Worm (Caenorhabditis elegans) whole organism, late embryonic: ENCODE measurements around the gene R11E3.1.

Source experiments
- C38D4.7 ChIP-seq: fragments of 200-800 bp; sonication (Bioruptor generic); optimal IDR thresholded peaks from 2 replicates; lab custom pipeline; 2018; ENCODE audit warnings: mild to moderate bottlenecking, missing genetic modification characterization, moderate library complexity, missing compliant biosample characterization
- F13H6.1 ChIP-seq: sonication (generic microtip); optimal IDR thresholded peaks from 2 replicates; lab custom pipeline; 2016; ENCODE audit warnings: missing genetic modification characterization, missing compliant biosample characterization
- K09A11.1 ChIP-seq: sonication (generic microtip); optimal IDR thresholded peaks from 2 replicates; lab custom pipeline; 2017; ENCODE audit warnings: antibody characterized with exemption, mild to moderate bottlenecking, missing genetic modification characterization, missing compliant biosample characterization; ENCODE audit not compliant: insufficient read depth
- T23F11.4 ChIP-seq: fragments of 200-800 bp; sonication (Bioruptor generic); optimal IDR thresholded peaks from 2 replicates; lab custom pipeline; 2018; ENCODE audit warnings: mild to moderate bottlenecking, missing genetic modification characterization, missing compliant biosample characterization
- ahr-1 ChIP-seq: sonication (generic microtip); optimal IDR thresholded peaks from 2 replicates; lab custom pipeline; 2016; ENCODE audit warnings: missing genetic modification characterization, missing compliant biosample characterization
- ceh-14 ChIP-seq: sonication (generic microtip); optimal IDR thresholded peaks from 2 replicates; lab custom pipeline; 2016; ENCODE audit warnings: missing genotype, missing genetic modification characterization, missing compliant biosample characterization
- ceh-18 ChIP-seq: sonication (generic microtip); optimal IDR thresholded peaks from 2 replicates; lab custom pipeline; 2016; ENCODE audit warnings: missing genetic modification characterization, missing compliant biosample characterization
- ceh-19 ChIP-seq: fragments of 200-800 bp; sonication (Bioruptor generic); optimal IDR thresholded peaks from 2 replicates; lab custom pipeline; 2018; ENCODE audit warnings: mild to moderate bottlenecking, missing genetic modification characterization, missing compliant biosample characterization
- ceh-2 ChIP-seq: sonication (generic microtip); optimal IDR thresholded peaks from 2 replicates; lab custom pipeline; 2016; ENCODE audit warnings: missing genotype, missing genetic modification characterization, missing compliant biosample characterization
- ceh-22 ChIP-seq: sonication (generic microtip); optimal IDR thresholded peaks from 2 replicates; lab custom pipeline; 2017; ENCODE audit warnings: missing biosample characterization, missing genetic modification characterization
- ceh-24 ChIP-seq: sonication (generic microtip); optimal IDR thresholded peaks from 2 replicates; lab custom pipeline; 2016; ENCODE audit warnings: mild to moderate bottlenecking, missing genetic modification characterization, missing compliant biosample characterization
- ceh-30 ChIP-seq: fragments of 150-350 bp; optimal IDR thresholded peaks from 2 replicates; lab custom pipeline; 2014; ENCODE audit warnings: missing biosample characterization, missing genetic modification characterization
- ceh-31 ChIP-seq: sonication (generic microtip); optimal IDR thresholded peaks from 2 replicates; lab custom pipeline; 2016; ENCODE audit warnings: missing genetic modification characterization, missing compliant biosample characterization
- ceh-34 ChIP-seq: sonication (generic microtip); optimal IDR thresholded peaks from 2 replicates; lab custom pipeline; 2016; ENCODE audit warnings: mild to moderate bottlenecking, missing genetic modification characterization, missing compliant biosample characterization
- ceh-45 ChIP-seq: fragments of 200-800 bp; sonication (Bioruptor generic); IDR thresholded peaks from 2 replicates; pipeline ENCODE4 v1.3.6; 2022; ENCODE audit warnings: missing genetic modification reagents, missing genetic modification characterization, missing compliant biosample characterization
- ceh-6 ChIP-seq: fragments of 200-800 bp; sonication (Bioruptor generic); optimal IDR thresholded peaks from 2 replicates; lab custom pipeline; 2018; ENCODE audit warnings: mild to moderate bottlenecking, missing genetic modification characterization, missing compliant biosample characterization
- che-1 ChIP-seq: sonication (generic microtip); optimal IDR thresholded peaks from 2 replicates; lab custom pipeline; 2016; ENCODE audit warnings: mild to moderate bottlenecking, missing genetic modification characterization, missing compliant biosample characterization
- dmd-4 ChIP-seq: sonication (generic microtip); optimal IDR thresholded peaks from 2 replicates; lab custom pipeline; 2016; ENCODE audit warnings: borderline replicate concordance, missing genetic modification characterization, missing compliant biosample characterization
- dve-1 ChIP-seq: sonication (generic microtip); optimal IDR thresholded peaks from 2 replicates; lab custom pipeline; 2017; ENCODE audit warnings: antibody characterized with exemption, mild to moderate bottlenecking, missing genetic modification characterization, missing compliant biosample characterization
- elt-2 ChIP-seq: sonication (generic microtip); optimal IDR thresholded peaks from 2 replicates; lab custom pipeline; 2016; ENCODE audit warnings: missing genetic modification reagents, missing genetic modification characterization, missing compliant biosample characterization
- ets-4 ChIP-seq: sonication (generic microtip); optimal IDR thresholded peaks from 2 replicates; lab custom pipeline; 2016; ENCODE audit warnings: missing genetic modification characterization, missing compliant biosample characterization
- fax-1 ChIP-seq: sonication (generic microtip); optimal IDR thresholded peaks from 2 replicates; lab custom pipeline; 2016; ENCODE audit warnings: missing genotype, missing genetic modification characterization, missing compliant biosample characterization
- fkh-10 ChIP-seq: fragments of 150-350 bp; optimal IDR thresholded peaks from 2 replicates; lab custom pipeline; 2014; ENCODE audit warnings: missing biosample characterization, missing genetic modification reagents, missing genetic modification characterization
- fkh-6 ChIP-seq: sonication (generic microtip); optimal IDR thresholded peaks from 2 replicates; lab custom pipeline; 2016; ENCODE audit warnings: missing genetic modification characterization, missing compliant biosample characterization
- gmeb-2 ChIP-seq: sonication (generic microtip); optimal IDR thresholded peaks from 2 replicates; lab custom pipeline; 2016; ENCODE audit warnings: missing genetic modification characterization, inconsistent platforms, missing compliant biosample characterization
- hlh-15 ChIP-seq: sonication (generic microtip); optimal IDR thresholded peaks from 2 replicates; lab custom pipeline; 2016; ENCODE audit warnings: missing genetic modification characterization, missing compliant biosample characterization
- hlh-30 ChIP-seq: sonication (generic microtip); optimal IDR thresholded peaks from 2 replicates; lab custom pipeline; 2017; ENCODE audit warnings: antibody characterized with exemption, missing genetic modification characterization, missing compliant biosample characterization; ENCODE audit not compliant: insufficient read depth
- hlh-6 ChIP-seq: sonication (generic microtip); optimal IDR thresholded peaks from 2 replicates; lab custom pipeline; 2016; ENCODE audit warnings: missing genotype, missing genetic modification characterization, missing compliant biosample characterization
- madf-2 ChIP-seq: sonication (generic microtip); optimal IDR thresholded peaks from 2 replicates; lab custom pipeline; 2017; ENCODE audit warnings: missing genetic modification characterization, missing compliant biosample characterization
- nfya-1 ChIP-seq: sonication (generic microtip); optimal IDR thresholded peaks from 2 replicates; lab custom pipeline; 2017; ENCODE audit warnings: missing genetic modification characterization, mild to moderate bottlenecking, missing compliant biosample characterization, antibody characterized with exemption, moderate library complexity
- nhr-11 ChIP-seq: fragments of 150-350 bp; optimal IDR thresholded peaks from 2 replicates; lab custom pipeline; 2014; ENCODE audit warnings: missing biosample characterization, missing genetic modification characterization
- npax-4 ChIP-seq: sonication (generic microtip); optimal IDR thresholded peaks from 2 replicates; lab custom pipeline; 2016; ENCODE audit warnings: missing genetic modification characterization, missing compliant biosample characterization
- odd-2 ChIP-seq: sonication (generic microtip); optimal IDR thresholded peaks from 2 replicates; lab custom pipeline; 2017; ENCODE audit warnings: antibody characterized with exemption, mild to moderate bottlenecking, missing genetic modification characterization, missing compliant biosample characterization
- pha-2 ChIP-seq: sonication (generic microtip); optimal IDR thresholded peaks from 2 replicates; lab custom pipeline; 2017; ENCODE audit warnings: mild to moderate bottlenecking, missing genetic modification characterization, missing compliant biosample characterization
- pqm-1 ChIP-seq: sonication (generic microtip); optimal IDR thresholded peaks from 2 replicates; lab custom pipeline; 2016; ENCODE audit warnings: missing genetic modification characterization, missing compliant biosample characterization
- pros-1 ChIP-seq: fragments of 150-350 bp; optimal IDR thresholded peaks from 2 replicates; lab custom pipeline; 2014; ENCODE audit warnings: missing biosample characterization, missing genetic modification reagents, missing genetic modification characterization
- ref-2 ChIP-seq: sonication (generic microtip); optimal IDR thresholded peaks from 2 replicates; lab custom pipeline; 2016; ENCODE audit warnings: missing genetic modification characterization, missing compliant biosample characterization
- rnt-1 ChIP-seq: sonication (generic microtip); optimal IDR thresholded peaks from 2 replicates; lab custom pipeline; 2016; ENCODE audit warnings: missing genetic modification characterization, missing compliant biosample characterization
- sox-4 ChIP-seq: sonication (generic microtip); optimal IDR thresholded peaks from 2 replicates; lab custom pipeline; 2017; ENCODE audit warnings: mild to moderate bottlenecking, missing genetic modification characterization, inconsistent platforms, missing compliant biosample characterization
- tbx-7 ChIP-seq: sonication (generic microtip); optimal IDR thresholded peaks from 2 replicates; lab custom pipeline; 2016; ENCODE audit warnings: missing genotype, missing genetic modification characterization, missing compliant biosample characterization
- ttx-3 ChIP-seq: sonication (generic microtip); optimal IDR thresholded peaks from 2 replicates; lab custom pipeline; 2016; ENCODE audit warnings: missing genetic modification reagents, missing genetic modification characterization, missing compliant biosample characterization
- unc-3 ChIP-seq, 2 experiments: fragments of 200-800 bp in 1 of 2; sonication (Bioruptor generic) in 1 of 2; sonication (generic microtip) in 1 of 2; conservative IDR thresholded peaks in 1 of 2; optimal IDR thresholded peaks in 1 of 2; 2 replicates each; pipeline versions ENCODE4 v1.3.6 to Lab custom; 2016 to 2022; ENCODE audit warnings: missing compliant biosample characterization in 2 of 2, missing genetic modification characterization in 2 of 2, missing genetic modification reagents in 1 of 2
- unc-55 ChIP-seq: sonication (generic microtip); optimal IDR thresholded peaks from 2 replicates; lab custom pipeline; 2017; ENCODE audit warnings: missing biosample characterization, missing genetic modification reagents, missing genetic modification characterization
- unc-86 ChIP-seq: sonication (generic microtip); optimal IDR thresholded peaks from 2 replicates; lab custom pipeline; 2016; ENCODE audit warnings: missing genetic modification characterization, missing compliant biosample characterization
- zip-5 ChIP-seq: sonication (generic microtip); optimal IDR thresholded peaks from 2 replicates; lab custom pipeline; 2016; ENCODE audit warnings: missing genetic modification characterization, missing compliant biosample characterization

The R11E3.1 gene

ce11 chrIV:4789445-4789844 is at the start of gene R11E3.1:
Gene R11E3.1, plus strand, starts transcription at chrIV:4789745.
- TF ChIP-seq pqm-1 (no peak), ttx-3 (no peak), madf-2 (tag; lab: Kevin White, UChicago) (no peak), T23F11.4 (no peak), ref-2 (tag; lab: Kevin White, UChicago) (no peak), elt-2 (tag; lab: Kevin White, UChicago) (no peak), dve-1 (tag; lab: Kevin White, UChicago) (no peak), fax-1 (tag; lab: Kevin White, UChicago) (no peak), unc-55 (GFP tag; lab: Kevin White, UChicago) (no peak), rnt-1 (tag; lab: Kevin White, UChicago) (no peak), ceh-45 (GFP tag; lab: Robert Waterston, UW) (no peak), ceh-6 (GFP tag; lab: Kevin White, UChicago) (no peak), fkh-6 (tag; lab: Kevin White, UChicago) (no peak), K09A11.1 (tag; lab: Kevin White, UChicago) (no peak), che-1 (no peak), unc-86 (tag; lab: Kevin White, UChicago) (no peak), hlh-6 (tag; lab: Kevin White, UChicago) (no peak), ceh-18 (no peak), dmd-4 (tag; lab: Kevin White, UChicago) (no peak)

ce11 chrIV:4742480-4742879 is 47.1 kb upstream of the R11E3.1 start:
- no peak for TF ChIP-seq dve-1 (tag; lab: Kevin White, UChicago)
- TF ChIP-seq ceh-30 (tag; lab: Kevin White, UChicago): no peak
- no peak for TF ChIP-seq hlh-30 (tag; lab: Kevin White, UChicago)
- TF ChIP-seq ttx-3: no peak
- TF ChIP-seq ceh-31 (tag; lab: Kevin White, UChicago): no peak
- TF ChIP-seq ahr-1: no peak
- TF ChIP-seq hlh-15 (tag; lab: Kevin White, UChicago): no peak
- TF ChIP-seq ceh-24 (tag; lab: Kevin White, UChicago): no peak
- TF ChIP-seq gmeb-2 (tag; lab: Kevin White, UChicago): no peak
- TF ChIP-seq C38D4.7: no peak
- TF ChIP-seq ceh-34 (tag; lab: Kevin White, UChicago): no peak
- TF ChIP-seq rnt-1 (tag; lab: Kevin White, UChicago): no peak
- no peak for TF ChIP-seq ceh-19 (GFP tag; lab: Kevin White, UChicago)
- no peak for TF ChIP-seq pqm-1
- no peak for TF ChIP-seq ceh-14 (tag; lab: Kevin White, UChicago)
- TF ChIP-seq nfya-1 (tag; lab: Kevin White, UChicago): no peak
- TF ChIP-seq, all 69 proteins: peak for 0

- TF ChIP-seq nhr-11 (tag; lab: Kevin White, UChicago): no peak
- TF ChIP-seq ceh-6 (GFP tag; lab: Kevin White, UChicago): no peak
- TF ChIP-seq fax-1 (tag; lab: Kevin White, UChicago): no peak
Measured at ce11 chrIV:4744167-4744566, 45.4 kb upstream of the R11E3.1 start, which contains the start of gene hoe-1. Gene hoe-1, minus strand, starts transcription at chrIV:4744267.

- TF ChIP-seq hlh-30 (tag; lab: Kevin White, UChicago): no peak
- no peak for TF ChIP-seq unc-55 (GFP tag; lab: Kevin White, UChicago)
- no peak for TF ChIP-seq pha-2 (tag; lab: Kevin White, UChicago)
- no peak for TF ChIP-seq pros-1 (tag; lab: Kevin White, UChicago)
- no peak for TF ChIP-seq fkh-10 (GFP tag; lab: Kevin White, UChicago)
- no peak for TF ChIP-seq dve-1 (tag; lab: Kevin White, UChicago)
- peak; percentile 42 for TF ChIP-seq elt-2 (tag; lab: Kevin White, UChicago)
- TF ChIP-seq zip-5 (tag; lab: Kevin White, UChicago): no peak
- TF ChIP-seq odd-2 (tag; lab: Kevin White, UChicago): no peak
- no peak for TF ChIP-seq ceh-22 (tag; lab: Kevin White, UChicago)
- no peak for TF ChIP-seq unc-3 (GFP tag; conservative IDR thresholded peaks at IDR 0.05; lab: Robert Waterston, UW)
- no peak for TF ChIP-seq unc-3 (tag; optimal IDR thresholded peaks at IDR 0.05; lab: Kevin White, UChicago)
- peak; percentile 6 for TF ChIP-seq sox-4 (tag; lab: Kevin White, UChicago)
- no peak for TF ChIP-seq tbx-7
- no peak for TF ChIP-seq ceh-2 (tag; lab: Kevin White, UChicago)
- TF ChIP-seq F13H6.1: no peak
- no peak for TF ChIP-seq T23F11.4
- TF ChIP-seq ets-4 (tag; lab: Kevin White, UChicago): no peak
- peak; percentile 35 for TF ChIP-seq nfya-1 (tag; lab: Kevin White, UChicago)
- TF ChIP-seq ttx-3: peak; percentile 36
- no peak for TF ChIP-seq npax-4
Measured at ce11 chrIV:4745422-4745821, 44.1 kb upstream of the R11E3.1 start, which contains the start of gene timm-17B.1. Gene timm-17B.1, minus strand, starts transcription at chrIV:4745492.
